Worm (Caenorhabditis elegans): ENCODE results near the gene F46C5.9.

F46C5.9 gene

DNA sequence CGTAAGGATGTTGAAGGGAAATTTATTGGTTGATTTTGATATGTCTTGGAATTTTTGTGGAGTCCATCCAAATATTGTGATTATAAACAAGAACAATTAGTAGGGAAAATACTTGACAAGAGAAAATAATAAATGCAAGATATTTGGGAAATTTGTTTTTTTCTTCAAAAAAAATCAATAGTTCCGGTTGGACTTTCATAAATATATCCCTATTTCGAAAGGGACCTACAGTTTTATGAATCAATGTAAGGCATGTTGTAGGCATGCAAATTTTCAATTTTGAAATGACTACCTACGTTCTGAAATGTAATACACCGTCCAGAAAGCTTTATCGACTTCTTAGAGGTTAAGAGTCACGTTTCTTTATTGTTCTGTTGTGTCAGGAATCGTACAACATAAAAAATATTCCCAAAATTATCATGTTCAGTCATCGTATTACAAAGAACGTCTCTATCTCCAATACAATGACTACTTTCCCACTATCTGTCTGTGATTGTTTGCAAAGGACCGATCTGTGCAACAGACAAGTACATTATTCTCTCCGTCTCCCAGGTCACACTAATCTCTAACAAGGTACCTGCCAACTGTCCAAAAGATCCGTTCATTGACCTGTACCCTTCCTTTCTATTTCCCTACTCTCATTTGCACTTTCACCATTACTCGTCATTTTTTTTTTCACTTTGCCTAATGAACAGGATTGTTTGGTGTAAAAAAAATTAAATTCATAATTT is 20.5 kb downstream of the F46C5.9 start, which contains the start of gene F07H5.13 (continued):
- TF ChIP-seq Y53G8AR.9 (GFP tag; conservative IDR thresholded peaks at IDR 0.05) (peak; percentile 81), hmg-1.2 (GFP tag; IDR thresholded peaks at IDR 0.05) (no peak), bed-1 (GFP tag; IDR thresholded peaks at IDR 0.05) (no peak), snpc-3.4 (tag; optimal IDR thresholded peaks at IDR 0.05) (no peak), attf-3 (GFP tag; conservative IDR thresholded peaks at IDR 0.05) (no peak), aptf-2 (GFP tag; conservative IDR thresholded peaks at IDR 0.05) (no peak), sdz-38 (tag; optimal IDR thresholded peaks at IDR 0.05) (no peak), tbp1 (GFP tag; optimal IDR thresholded peaks at IDR 0.05) (peak; percentile 0), pha-4 (tag; optimal IDR thresholded peaks at IDR 0.05) (no peak), snpc-4 (GFP tag; optimal IDR thresholded peaks at IDR 0.05) (peak; percentile 13), snpc-4 (tag; optimal IDR thresholded peaks at IDR 0.05) (peak in 1 of 4 experiments; percentile 21), Y67H2A.10 (GFP tag; conservative IDR thresholded peaks at IDR 0.05) (no peak), lin-40 (tag; optimal IDR thresholded peaks at IDR 0.05) (peak; percentile 57), attf-6 (GFP tag; IDR thresholded peaks at IDR 0.05) (no peak), lin-35 (GFP tag; optimal IDR thresholded peaks at IDR 0.05) (peak in 1 of 3 experiments; percentile 50), ceh-40 (GFP tag; IDR thresholded peaks at IDR 0.05) (no peak), F37B4.10 (GFP tag; IDR thresholded peaks at IDR 0.05) (no peak), snpc-1.3 (tag; optimal IDR thresholded peaks at IDR 0.05; ENCODE audit: insufficient read depth) (no peak), unc-62 (GFP tag; optimal IDR thresholded peaks at IDR 0.05) (no peak), rec-8 (tag; optimal IDR thresholded peaks at IDR 0.05) (no peak), lin-26 (GFP tag; IDR thresholded peaks at IDR 0.05) (no peak), Y79H2A.3 (GFP tag; conservative IDR thresholded peaks at IDR 0.05) (no peak), cebp-1 (GFP tag; IDR thresholded peaks at IDR 0.05) (no peak), cebp-1 (tag; optimal IDR thresholded peaks at IDR 0.05) (peak; percentile 51), ceh-91 (GFP tag; IDR thresholded peaks at IDR 0.05) (no peak), hmg-20 (GFP tag; IDR thresholded peaks at IDR 0.05) (no peak), ceh-79 (tag; optimal IDR thresholded peaks at IDR 0.05) (no peak), B0019.2 (GFP tag; conservative IDR thresholded peaks at IDR 0.05) (no peak), zfh-2 (GFP tag; conservative IDR thresholded peaks at IDR 0.05) (no peak), sptf-2 (GFP tag; optimal IDR thresholded peaks at IDR 0.05) (no peak), repo-1 (tag; optimal IDR thresholded peaks at IDR 0.05) (peak; percentile 88), rcor-1 (GFP tag; IDR thresholded peaks at IDR 0.05) (peak; percentile 21; the same call in 1 of the 2 replicates), athp-1 (tag; optimal IDR thresholded peaks at IDR 0.05) (no peak), tlf-1 (GFP tag; optimal IDR thresholded peaks at IDR 0.05) (peak; percentile 22), ztf-6 (GFP tag; IDR thresholded peaks at IDR 0.05) (no peak), lin-54 (GFP tag; optimal IDR thresholded peaks at IDR 0.05) (no peak), somi-1 (GFP tag; optimal IDR thresholded peaks at IDR 0.05) (peak; percentile 43), nhr-120 (GFP tag; IDR thresholded peaks at IDR 0.05) (no peak), snpc-1.1 (tag; optimal IDR thresholded peaks at IDR 0.05; ENCODE audit: insufficient read depth) (no peak), ztf-26 (tag; optimal IDR thresholded peaks at IDR 0.05) (peak; percentile 41), F39B2.1 (GFP tag; IDR thresholded peaks at IDR 0.05) (no peak), pbrm-1 (GFP tag; IDR thresholded peaks at IDR 0.05) (peak; percentile 43; the same call in 1 of the 2 replicates), zim-3 (tag; optimal IDR thresholded peaks at IDR 0.05) (peak; percentile 15), B0035.1 (tag; optimal IDR thresholded peaks at IDR 0.05) (no peak), nfya-1 (tag; optimal IDR thresholded peaks at IDR 0.05; ENCODE audit: borderline replicate concordance, insufficient read depth) (no peak), ceh-58 (GFP tag; IDR thresholded peaks at IDR 0.05) (no peak), K11D2.4 (GFP tag; IDR thresholded peaks at IDR 0.05) (no peak)
